Fruit fly (Drosophila melanogaster) whole organism, pupa: Measurements from ENCODE around the gene C1GalTA.
A peak's percentile ranks its signal among the peaks of the same experiment; 100 is the strongest.

Experiments used
- CG10348 ChIP-seq: fragments of 200-800 bp; sonication (Bioruptor generic); IDR thresholded peaks from 2 replicates; pipeline ENCODE4 v1.3.6; 2022; ENCODE audit warnings: missing biosample characterization, missing genetic modification characterization
- CG12605 ChIP-seq: fragments of 200-800 bp; sonication (Bioruptor generic); IDR thresholded peaks from 2 replicates; pipeline ENCODE4 v1.3.6; 2022; ENCODE audit warnings: missing biosample characterization, missing genetic modification characterization
- CG13204 ChIP-seq: fragments of 200-800 bp; sonication (Bioruptor generic); optimal IDR thresholded peaks from 2 replicates; lab custom pipeline; 2018; ENCODE audit warnings: missing biosample characterization, mild to moderate bottlenecking, missing genetic modification characterization, moderate library complexity
- CG14655 ChIP-seq: fragments of 200-800 bp; sonication (Bioruptor generic); optimal IDR thresholded peaks from 3 replicates; lab custom pipeline; 2017; ENCODE audit warnings: mild to moderate bottlenecking, missing biosample characterization, missing genetic modification reagents, missing genetic modification characterization
- CG15710 ChIP-seq: fragments of 200-800 bp; sonication (Bioruptor generic); optimal IDR thresholded peaks from 2 replicates; lab custom pipeline; 2018; ENCODE audit warnings: missing biosample characterization, mild to moderate bottlenecking, missing genetic modification characterization, moderate library complexity
- CG17806 ChIP-seq: fragments of 200-800 bp; sonication (Bioruptor generic); optimal IDR thresholded peaks from 2 replicates; lab custom pipeline; 2018; ENCODE audit warnings: missing biosample characterization, mild to moderate bottlenecking, missing genetic modification characterization, moderate library complexity
- CG32121 ChIP-seq: fragments of 200-800 bp; sonication (Bioruptor generic); IDR thresholded peaks from 2 replicates; pipeline ENCODE4 v1.3.6; 2022; ENCODE audit warnings: missing biosample characterization, missing genetic modification characterization
- CG34367 ChIP-seq: fragments of 200-800 bp; sonication (Bioruptor generic); optimal IDR thresholded peaks from 2 replicates; lab custom pipeline; 2018; ENCODE audit warnings: missing biosample characterization, mild to moderate bottlenecking, missing genetic modification characterization
- CG4496 ChIP-seq: fragments of 200-800 bp; sonication (Bioruptor generic); IDR thresholded peaks from 3 replicates; pipeline ENCODE4 v1.3.6; 2022; ENCODE audit warnings: missing biosample characterization, missing genetic modification characterization
- CG8159 ChIP-seq: fragments of 200-800 bp; sonication (Bioruptor generic); optimal IDR thresholded peaks from 3 replicates; lab custom pipeline; 2018; ENCODE audit warnings: missing biosample characterization, mild to moderate bottlenecking, missing genetic modification characterization, moderate library complexity
- CG8301 ChIP-seq: fragments of 200-800 bp; sonication (Bioruptor generic); optimal IDR thresholded peaks from 2 replicates; lab custom pipeline; 2018; ENCODE audit warnings: missing biosample characterization, mild to moderate bottlenecking, missing genetic modification characterization
- CG9948 ChIP-seq: fragments of 200-800 bp; sonication (Bioruptor generic); optimal IDR thresholded peaks from 2 replicates; lab custom pipeline; 2018; ENCODE audit warnings: missing biosample characterization, mild to moderate bottlenecking, missing genetic modification characterization, moderate library complexity
- D1 ChIP-seq: fragments of 200-800 bp; sonication (Bioruptor generic); optimal IDR thresholded peaks from 2 replicates; lab custom pipeline; 2018; ENCODE audit warnings: missing biosample characterization, mild to moderate bottlenecking, missing genetic modification characterization, moderate library complexity
- EcR ChIP-seq: fragments of 200-800 bp; sonication (Bioruptor generic); optimal IDR thresholded peaks from 3 replicates; lab custom pipeline; 2019; ENCODE audit warnings: missing biosample characterization, missing genetic modification characterization, mild to moderate bottlenecking, moderate library complexity, missing genetic modification reagents
- Ets98B ChIP-seq: fragments of 200-800 bp; sonication (Bioruptor generic); IDR thresholded peaks from 2 replicates; pipeline ENCODE4 v1.3.6; 2022; ENCODE audit warnings: missing biosample characterization, missing genetic modification characterization
- Pif1A ChIP-seq: fragments of 200-800 bp; sonication (Bioruptor generic); optimal IDR thresholded peaks from 3 replicates; lab custom pipeline; 2016; ENCODE audit warnings: missing biosample characterization, missing genetic modification characterization
- Pif1B ChIP-seq: fragments of 200-800 bp; sonication (Bioruptor generic); optimal IDR thresholded peaks from 3 replicates; lab custom pipeline; 2016; ENCODE audit warnings: missing biosample characterization, missing genetic modification characterization
- Snoo ChIP-seq: fragments of 200-800 bp; sonication (Bioruptor generic); optimal IDR thresholded peaks from 3 replicates; lab custom pipeline; 2017; ENCODE audit warnings: missing biosample characterization, mild to moderate bottlenecking, missing genetic modification characterization, inconsistent platforms
- fd96Ca ChIP-seq: fragments of 200-800 bp; sonication (Bioruptor generic); IDR thresholded peaks from 3 replicates; pipeline ENCODE4 v1.3.6; 2022; ENCODE audit warnings: missing biosample characterization, missing genetic modification characterization
- gl ChIP-seq: fragments of 200-800 bp; sonication (Bioruptor generic); optimal IDR thresholded peaks from 2 replicates; lab custom pipeline; 2018; ENCODE audit warnings: missing biosample characterization, mild to moderate bottlenecking, missing genetic modification characterization
- rn ChIP-seq: fragments of 200-800 bp; sonication (Bioruptor generic); IDR thresholded peaks from 2 replicates; pipeline ENCODE4 v1.3.6; 2022; ENCODE audit warnings: missing biosample characterization, missing genetic modification characterization

C1GalTA gene

DNA sequence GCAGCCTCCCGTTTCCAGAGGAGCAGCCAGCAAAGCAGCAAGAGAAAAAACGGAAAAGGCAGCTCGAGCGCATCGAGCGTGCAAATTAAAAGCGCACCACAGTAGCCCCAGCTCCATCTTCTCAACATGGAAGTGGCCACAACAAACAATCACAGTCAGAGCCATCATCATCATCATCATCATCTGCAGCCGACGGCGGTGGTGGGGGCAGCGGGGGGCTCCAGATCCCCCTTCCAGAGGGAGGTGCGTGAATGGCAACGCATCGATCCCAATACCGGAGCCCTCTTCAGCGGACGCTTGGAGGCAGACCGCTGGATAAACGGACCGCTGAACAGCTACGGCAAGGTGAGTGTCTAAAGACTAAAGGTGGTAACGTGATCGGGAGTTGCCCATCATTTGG lies 35.3 kb downstream of the C1GalTA start:
- TF ChIP-seq CG13204 (GFP tag; lab: Kevin White, UChicago), result peak; percentile 87
- no peak for TF ChIP-seq CG34367 (tag; lab: Kevin White, UChicago)
- no peak for TF ChIP-seq CG9948 (tag; lab: Kevin White, UChicago)
- TF ChIP-seq CG17806 (tag; lab: Kevin White, UChicago), result no peak

DNA sequence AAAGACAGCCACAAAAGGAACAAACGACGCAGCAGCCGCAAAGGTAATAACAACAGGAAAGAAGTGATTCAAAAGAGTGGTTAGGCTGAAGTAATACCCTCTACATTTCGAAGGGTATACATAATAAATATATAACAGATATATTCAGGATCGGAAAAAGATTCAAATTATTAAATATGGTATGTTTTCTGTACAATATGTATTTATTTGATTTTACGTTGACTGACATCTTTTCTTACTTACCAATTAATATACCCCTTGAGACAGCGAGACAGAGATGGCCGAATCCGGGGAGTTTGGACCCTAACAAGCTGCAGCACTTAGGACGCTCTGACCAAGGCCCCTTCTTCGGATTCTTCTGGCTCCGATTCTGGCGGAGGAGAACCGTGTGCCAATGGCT lies 44.7 kb downstream of the C1GalTA start:
- TF ChIP-seq CG9948 (tag; lab: Kevin White, UChicago) (peak; percentile 58), CG17806 (tag; lab: Kevin White, UChicago) (peak; percentile 49), CG14655 (GFP tag; lab: Kevin White, UChicago) (peak; percentile 35), Snoo (peak; percentile 2), CG15710 (peak; percentile 23), CG8159 (tag; lab: Kevin White, UChicago) (peak; percentile 54), gl (tag; lab: Kevin White, UChicago) (no peak), EcR (GFP tag; lab: Kevin White, UChicago) (no peak), CG34367 (tag; lab: Kevin White, UChicago) (peak; percentile 26), rn (GFP tag; lab: Robert Waterston, UW) (no peak)

DNA sequence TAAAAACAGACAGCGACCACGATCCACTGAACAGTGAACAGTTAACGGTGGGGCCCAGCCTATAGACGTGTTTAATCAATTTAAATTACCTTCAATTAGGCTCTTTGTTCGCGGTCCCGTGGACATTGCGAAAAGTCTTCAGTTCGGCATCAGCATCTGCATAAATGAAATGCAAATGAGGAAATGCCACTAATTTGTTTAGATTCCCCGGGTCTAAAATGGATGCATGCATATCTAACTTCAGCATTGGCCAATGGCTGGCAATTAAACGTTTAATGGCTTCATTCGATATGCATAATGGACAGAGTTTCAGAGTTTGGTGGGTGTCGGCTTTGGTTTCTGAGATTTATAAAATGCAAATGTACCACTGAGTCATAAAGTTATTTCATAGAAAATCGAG lies 49.1 kb downstream of the C1GalTA start:
- TF ChIP-seq CG8159 (tag; lab: Kevin White, UChicago), result no peak
- no peak for TF ChIP-seq rn (GFP tag; lab: Robert Waterston, UW)
- TF ChIP-seq CG14655 (GFP tag; lab: Kevin White, UChicago), result no peak
- TF ChIP-seq CG32121 (GFP tag; lab: Robert Waterston, UW), result no peak
- TF ChIP-seq CG13204 (GFP tag; lab: Kevin White, UChicago), result no peak
- no peak for TF ChIP-seq CG8301
- TF ChIP-seq Ets98B (GFP tag; lab: Robert Waterston, UW), result no peak

dm6 chr2L:8898714-8899652 lies 52.0 kb downstream of the C1GalTA start, which contains the start of gene CG34398:
TSS of gene CG34398 (plus strand) at chr2L:8898786.
- peak; percentile 58; the same call in 1 of the 3 replicates for TF ChIP-seq CG4496
- TF ChIP-seq rn (GFP tag; lab: Robert Waterston, UW), result no peak
- no peak for TF ChIP-seq D1
- TF ChIP-seq CG8159 (tag; lab: Kevin White, UChicago), result peak; percentile 13
- TF ChIP-seq CG14655 (GFP tag; lab: Kevin White, UChicago), result peak; percentile 4
- no peak for TF ChIP-seq CG9948 (tag; lab: Kevin White, UChicago)
- no peak for TF ChIP-seq CG32121 (GFP tag; lab: Robert Waterston, UW)
- no peak for TF ChIP-seq Pif1B (GFP tag; lab: Kevin White, UChicago)
- TF ChIP-seq Pif1A, result peak; percentile 17
- TF ChIP-seq EcR (GFP tag; lab: Kevin White, UChicago), result no peak
- 0 out of 2 replicates have a peak, but pooled peaks have one; percentile 8 for TF ChIP-seq CG12605 (GFP tag; lab: Robert Waterston, UW)
- TF ChIP-seq CG8301, result no peak
- peak; percentile 52; the same call in 1 of the 3 replicates for TF ChIP-seq fd96Ca (GFP tag; lab: Robert Waterston, UW)

dm6 chr2L:8897954-8898713 lies 52.9 kb downstream of the C1GalTA start:
- TF ChIP-seq Ets98B (GFP tag; lab: Robert Waterston, UW), result peak; percentile 62
- peak; percentile 72 for TF ChIP-seq Snoo
- TF ChIP-seq CG12605 (GFP tag; lab: Robert Waterston, UW), result no peak; the same call in 1 of the 2 replicates
- peak; percentile 39 for TF ChIP-seq gl (tag; lab: Kevin White, UChicago)
- TF ChIP-seq CG17806 (tag; lab: Kevin White, UChicago), result peak; percentile 77
- peak; percentile 76 for TF ChIP-seq CG9948 (tag; lab: Kevin White, UChicago)
- TF ChIP-seq CG34367 (tag; lab: Kevin White, UChicago), result peak; percentile 65
- TF ChIP-seq Pif1A, result peak; percentile 55
- TF ChIP-seq CG32121 (GFP tag; lab: Robert Waterston, UW), result peak; percentile 39; the same call in 1 of the 2 replicates
- peak; percentile 63 for TF ChIP-seq EcR (GFP tag; lab: Kevin White, UChicago)
- peak; percentile 40; the same call in 1 of the 3 replicates for TF ChIP-seq CG4496
- peak; percentile 83 for TF ChIP-seq CG8159 (tag; lab: Kevin White, UChicago)
- no peak for TF ChIP-seq D1
- no peak for TF ChIP-seq rn (GFP tag; lab: Robert Waterston, UW)
- TF ChIP-seq CG15710, result peak; percentile 71
- peak; percentile 57; the same call in 2 of the 3 replicates for TF ChIP-seq fd96Ca (GFP tag; lab: Robert Waterston, UW)
- TF ChIP-seq CG10348 (GFP tag; lab: Robert Waterston, UW), result no peak
- peak; percentile 81 for TF ChIP-seq Pif1B (GFP tag; lab: Kevin White, UChicago)
- peak; percentile 37 for TF ChIP-seq CG13204 (GFP tag; lab: Kevin White, UChicago)
- peak; percentile 81 for TF ChIP-seq CG8301
- TF ChIP-seq CG14655 (GFP tag; lab: Kevin White, UChicago), result peak; percentile 88
- TF ChIP-seq, all 21 proteins: peak for 17
